Fruit fly (Drosophila melanogaster) whole organism, prepupa: Measurements from ENCODE around the gene CG15387.

ENCODE experiments used
- Blimp-1 ChIP-seq: fragments of 200-800 bp; sonication (Bioruptor generic); optimal IDR thresholded peaks from 3 replicates; lab custom pipeline; 2017; ENCODE audit warnings: missing biosample characterization, missing genetic modification characterization, mild to moderate bottlenecking, moderate library complexity, missing genetic modification reagents
- CG10631 ChIP-seq: fragments of 200-800 bp; sonication (Bioruptor generic); optimal IDR thresholded peaks from 2 replicates; lab custom pipeline; 2016; ENCODE audit warnings: missing biosample characterization, missing genetic modification characterization
- CG11902 ChIP-seq: fragments of 200-800 bp; sonication (Bioruptor generic); optimal IDR thresholded peaks from 3 replicates; lab custom pipeline; 2016; ENCODE audit warnings: missing biosample characterization, missing genetic modification characterization
- CG3032 ChIP-seq: fragments of 200-800 bp; optimal IDR thresholded peaks from 2 replicates; lab custom pipeline; 2019; ENCODE audit warnings: missing biosample characterization, mild to moderate bottlenecking, missing genetic modification characterization, moderate library complexity
- CG32006 ChIP-seq: fragments of 200-800 bp; sonication (Bioruptor generic); optimal IDR thresholded peaks from 3 replicates; lab custom pipeline; 2017; ENCODE audit warnings: missing biosample characterization, mild to moderate bottlenecking, missing genetic modification characterization
- CG4318 ChIP-seq: fragments of 200-800 bp; sonication (Bioruptor generic); optimal IDR thresholded peaks from 3 replicates; lab custom pipeline; 2017; ENCODE audit warnings: missing biosample characterization, mild to moderate bottlenecking, missing genetic modification characterization
- CG6854 ChIP-seq: fragments of 200-800 bp; sonication (Bioruptor generic); optimal IDR thresholded peaks from 2 replicates; lab custom pipeline; 2017; ENCODE audit warnings: missing biosample characterization, mild to moderate bottlenecking, missing genetic modification characterization
- Lpt ChIP-seq: fragments of 200-800 bp; sonication (Bioruptor generic); optimal IDR thresholded peaks from 3 replicates; lab custom pipeline; 2016; ENCODE audit warnings: missing biosample characterization, missing genetic modification characterization
- Met ChIP-seq: fragments of 200-800 bp; sonication (Bioruptor generic); optimal IDR thresholded peaks from 3 replicates; lab custom pipeline; 2016; ENCODE audit warnings: missing biosample characterization, missing genetic modification characterization
- Sox15 ChIP-seq: fragments of 200-800 bp; sonication (Bioruptor generic); optimal IDR thresholded peaks from 3 replicates; lab custom pipeline; 2016; ENCODE audit warnings: missing biosample characterization, missing genetic modification characterization
- dsx ChIP-seq: fragments of 200-800 bp; optimal IDR thresholded peaks from 3 replicates; lab custom pipeline; 2019; ENCODE audit warnings: missing biosample characterization, mild to moderate bottlenecking, missing genetic modification characterization, moderate library complexity; ENCODE audit not compliant: poor library complexity, severe bottlenecking
- fd85E ChIP-seq: fragments of 200-800 bp; sonication (Bioruptor generic); optimal IDR thresholded peaks from 3 replicates; lab custom pipeline; 2016; ENCODE audit warnings: missing biosample characterization, missing genetic modification characterization
- net ChIP-seq: fragments of 200-800 bp; sonication (Bioruptor generic); optimal IDR thresholded peaks from 3 replicates; lab custom pipeline; 2016; ENCODE audit warnings: missing biosample characterization, missing genetic modification characterization

DNA sequence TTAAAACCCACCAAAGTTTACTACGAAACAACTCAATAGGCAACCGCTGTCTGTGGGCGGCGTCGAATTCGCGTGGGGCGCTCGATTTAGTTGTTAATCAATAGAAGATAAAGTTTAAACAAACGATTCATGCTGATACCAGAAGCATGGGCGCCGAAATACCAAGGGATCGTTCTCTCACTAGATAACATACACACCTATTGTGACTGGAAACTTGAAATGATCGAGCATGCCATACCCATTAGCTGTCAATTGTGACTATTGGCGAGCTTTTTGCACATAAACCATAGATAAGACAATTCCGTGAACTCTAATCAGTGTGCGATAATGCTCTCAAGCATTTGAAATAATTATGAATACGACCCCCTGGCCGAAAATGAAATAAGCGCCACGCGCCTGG, 46.7 kb downstream of the CG15387 start:
- no peak for TF ChIP-seq CG3032
- TF ChIP-seq Sox15 (GFP tag; lab: Kevin White, UChicago), result no peak
- no peak for TF ChIP-seq CG4318
- TF ChIP-seq CG10631, result no peak
- TF ChIP-seq fd85E, result no peak
- no peak for TF ChIP-seq Lpt
- no peak for TF ChIP-seq Met (GFP tag; lab: Kevin White, UChicago)
- TF ChIP-seq CG6854 (GFP tag; lab: Kevin White, UChicago), result no peak
- TF ChIP-seq CG32006 (GFP tag; lab: Kevin White, UChicago), result no peak
- no peak for TF ChIP-seq CG11902 (GFP tag; lab: Kevin White, UChicago)
- TF ChIP-seq dsx (GFP tag; lab: Kevin White, UChicago), result no peak
- TF ChIP-seq net (GFP tag; lab: Kevin White, UChicago), result no peak
- no peak for TF ChIP-seq Blimp-1 (GFP tag; lab: Kevin White, UChicago)
